Worm (Caenorhabditis elegans): Measurements from ENCODE around the gene str-182.

The str-182 gene

DNA sequence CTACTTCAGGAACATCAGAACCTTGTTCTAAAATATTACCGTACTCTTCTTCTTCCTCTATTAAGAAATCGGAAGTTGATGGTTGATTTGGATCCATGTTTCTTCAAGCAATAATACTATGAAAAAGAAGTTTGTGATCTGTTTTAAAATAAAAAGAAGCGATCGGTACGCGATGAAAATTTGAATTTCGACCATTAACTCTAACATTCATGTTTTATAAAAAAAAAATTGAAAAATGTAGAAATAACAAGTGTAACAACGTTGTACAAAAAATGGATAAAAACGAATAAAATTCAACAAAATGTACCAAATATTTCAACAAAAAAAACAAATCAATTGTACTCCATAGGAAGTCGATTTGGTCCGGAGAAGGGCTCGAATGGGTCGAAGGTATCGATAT is 23.0 kb downstream of the str-182 start, which contains the start of gene tftc-3:
TSS of gene tftc-3 (minus strand) at position 101 of the 400 bp plus-strand sequence.
- no peak for TF ChIP-seq unc-86 (tag; optimal IDR thresholded peaks at IDR 0.05)
- TF ChIP-seq pha-4 (tag; optimal IDR thresholded peaks at IDR 0.05), result no peak
- TF ChIP-seq ama-1 (optimal IDR thresholded peaks at IDR 0.05), result no peak
- no peak for TF ChIP-seq ahr-1 (tag; optimal IDR thresholded peaks at IDR 0.05)
- no peak for TF ChIP-seq pqm-1 (tag; optimal IDR thresholded peaks at IDR 0.05)
- no peak for TF ChIP-seq nhr-11 (tag; optimal IDR thresholded peaks at IDR 0.05)
- no peak for TF ChIP-seq hlh-15 (tag; optimal IDR thresholded peaks at IDR 0.05)
- TF ChIP-seq fkh-10 (GFP tag; optimal IDR thresholded peaks at IDR 0.05), result no peak
- TF ChIP-seq tbx-2 (tag; optimal IDR thresholded peaks at IDR 0.05), result no peak
- no peak for TF ChIP-seq C08G9.2 (tag; optimal IDR thresholded peaks at IDR 0.05)
- TF ChIP-seq zip-5 (tag; optimal IDR thresholded peaks at IDR 0.05), result no peak

DNA sequence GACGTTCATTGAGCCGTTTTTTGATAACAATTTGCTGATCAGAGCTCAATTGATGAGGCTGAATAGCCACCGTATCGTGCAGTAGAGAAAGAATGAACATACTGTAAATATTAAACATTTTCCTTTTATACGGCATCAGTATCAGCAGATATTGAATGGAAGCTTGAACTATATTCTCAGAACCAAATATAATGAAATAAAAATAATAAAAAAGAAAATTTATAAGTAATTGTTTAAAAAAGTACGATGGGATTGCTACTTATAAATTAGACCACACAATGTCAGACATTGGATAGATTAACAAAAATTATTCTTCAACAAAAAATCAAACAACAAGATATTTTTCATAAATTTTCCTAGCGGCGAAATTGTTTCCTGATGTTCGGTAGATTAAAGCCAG is 26.7 kb downstream of the str-182 start, which contains the start of gene rpc-25:
TSS of gene rpc-25 (minus strand) at position 101 of the 400 bp plus-strand sequence.
- TF ChIP-seq ttx-3 (tag; optimal IDR thresholded peaks at IDR 0.05), result no peak

DNA sequence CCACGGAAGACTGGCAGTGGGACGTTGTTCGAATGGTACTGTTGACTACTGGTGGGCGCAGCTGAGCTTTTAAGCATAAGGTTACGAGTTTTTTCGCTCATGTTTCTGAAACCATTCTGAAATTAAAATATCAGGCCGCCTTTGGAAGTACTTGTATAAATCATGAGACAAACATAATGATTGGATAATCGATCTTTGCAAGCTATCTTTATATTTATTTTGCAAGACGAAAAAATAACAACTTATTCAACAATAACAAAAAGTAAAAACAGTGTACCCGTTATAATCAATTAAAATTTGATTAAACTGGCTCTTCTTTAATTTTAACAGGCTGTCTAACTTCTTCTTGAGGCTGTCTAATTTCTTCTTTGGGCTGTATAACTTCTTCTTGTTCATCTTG is 27.7 kb downstream of the str-182 start, which contains the start of gene ZK856.16:
TSS of gene ZK856.16 (minus strand) at position 101 of the 400 bp plus-strand sequence.
- TF ChIP-seq nfya-1 (tag; optimal IDR thresholded peaks at IDR 0.05) (no peak), eyg-1 (tag; optimal IDR thresholded peaks at IDR 0.05) (no peak), fax-1 (tag; optimal IDR thresholded peaks at IDR 0.05) (no peak)

DNA sequence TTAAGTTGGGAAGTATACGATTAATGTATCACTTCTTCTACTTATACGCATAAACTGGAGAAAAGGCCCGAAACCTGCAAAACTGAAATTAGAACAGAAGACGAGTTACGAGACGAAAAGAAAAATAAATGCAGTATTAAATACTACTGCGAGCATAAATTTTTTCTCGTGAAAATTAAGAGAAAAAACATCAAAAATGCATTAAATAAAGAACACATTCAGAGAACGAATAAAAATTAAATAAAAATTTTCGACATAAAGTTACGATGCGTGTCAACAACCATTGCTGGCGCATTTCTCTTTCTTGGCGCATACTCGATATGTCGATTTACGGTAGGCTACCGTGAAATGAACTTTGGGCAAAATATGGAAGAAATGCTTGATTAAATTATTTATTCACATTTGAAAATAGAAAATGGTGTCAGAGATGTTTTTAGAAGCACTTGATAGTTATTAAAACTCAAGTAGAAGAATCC is 28.3 kb downstream of the str-182 start, which contains the start of the genes ZK856.19 and ZK856.11:
TSS of gene ZK856.19 (minus strand) at position 51 of the 476 bp plus-strand sequence.
TSS of gene ZK856.11 (minus strand) at position 76 of the 476 bp plus-strand sequence.
- peak; percentile 20 for TF ChIP-seq unc-42 (tag; optimal IDR thresholded peaks at IDR 0.05)
- peak; percentile 21 for TF ChIP-seq nfya-1 (tag; optimal IDR thresholded peaks at IDR 0.05)
- no peak for TF ChIP-seq hlh-8 (tag; optimal IDR thresholded peaks at IDR 0.05)
- no peak for TF ChIP-seq zip-5 (tag; optimal IDR thresholded peaks at IDR 0.05)
- no peak for TF ChIP-seq odd-2 (tag; optimal IDR thresholded peaks at IDR 0.05)

DNA sequence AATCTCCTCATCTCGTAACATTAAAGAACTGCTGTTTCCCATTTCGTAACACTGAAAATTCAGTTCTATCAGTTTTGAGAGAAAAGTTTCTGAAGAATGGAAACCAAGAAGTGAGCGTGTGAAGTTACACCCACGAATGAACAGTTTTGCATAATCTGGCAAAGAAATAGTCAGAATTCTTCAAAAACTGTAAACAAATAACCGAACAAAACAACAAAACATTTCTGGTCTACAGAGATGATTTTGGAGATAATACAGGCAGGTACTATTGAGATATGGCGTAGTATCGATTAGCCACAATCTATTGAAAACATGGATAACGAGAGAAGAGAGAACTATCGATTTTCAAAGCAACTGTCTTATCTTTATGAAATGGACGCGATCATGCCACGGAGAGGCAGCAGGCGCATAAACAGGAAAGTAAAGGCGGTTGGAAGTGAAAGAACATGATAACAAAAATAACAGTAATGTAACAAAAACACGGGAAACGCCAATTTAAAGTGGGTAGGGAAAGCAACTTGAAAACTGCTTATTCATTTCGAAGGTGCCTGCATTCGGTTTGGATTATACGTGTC is 29.7 kb downstream of the str-182 start, which contains the start of gene chpf-1:
TSS of gene chpf-1 (minus strand) at position 51 of the 575 bp plus-strand sequence.
- TF ChIP-seq ceh-6 (GFP tag; optimal IDR thresholded peaks at IDR 0.05) (no peak), rnt-1 (tag; optimal IDR thresholded peaks at IDR 0.05) (no peak), lin-11 (tag; optimal IDR thresholded peaks at IDR 0.05) (no peak), elt-2 (tag; optimal IDR thresholded peaks at IDR 0.05) (peak; percentile 41), che-1 (tag; optimal IDR thresholded peaks at IDR 0.05) (no peak), ceh-24 (tag; optimal IDR thresholded peaks at IDR 0.05) (no peak), sdc-2 (tag; optimal IDR thresholded peaks at IDR 0.05) (no peak), unc-3 (GFP tag; conservative IDR thresholded peaks at IDR 0.05) (no peak), unc-3 (tag; optimal IDR thresholded peaks at IDR 0.05) (no peak)

DNA sequence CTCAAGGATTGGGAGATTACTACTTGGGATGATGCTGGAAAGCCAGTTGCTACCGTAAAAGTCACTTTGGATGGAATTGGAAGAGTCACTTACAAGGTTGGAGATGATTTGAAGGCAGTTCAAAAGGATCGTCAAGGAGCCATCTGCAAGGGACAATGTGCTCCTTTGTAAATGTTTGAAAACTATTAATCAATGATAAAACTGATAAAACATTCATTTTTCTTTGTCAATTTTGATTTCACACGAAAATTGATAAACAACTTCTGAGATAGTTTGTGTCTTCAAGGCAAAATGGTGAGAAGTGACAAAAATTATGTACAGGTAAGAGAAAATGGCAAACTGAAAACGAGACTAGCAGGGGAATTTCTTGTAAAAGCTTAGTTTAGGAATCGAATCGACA is 30.9 kb downstream of the str-182 start:
- TF ChIP-seq fkh-10 (GFP tag; optimal IDR thresholded peaks at IDR 0.05) (no peak), ceh-6 (GFP tag; optimal IDR thresholded peaks at IDR 0.05) (no peak), ceh-22 (tag; optimal IDR thresholded peaks at IDR 0.05) (no peak), eyg-1 (tag; optimal IDR thresholded peaks at IDR 0.05) (no peak)

DNA sequence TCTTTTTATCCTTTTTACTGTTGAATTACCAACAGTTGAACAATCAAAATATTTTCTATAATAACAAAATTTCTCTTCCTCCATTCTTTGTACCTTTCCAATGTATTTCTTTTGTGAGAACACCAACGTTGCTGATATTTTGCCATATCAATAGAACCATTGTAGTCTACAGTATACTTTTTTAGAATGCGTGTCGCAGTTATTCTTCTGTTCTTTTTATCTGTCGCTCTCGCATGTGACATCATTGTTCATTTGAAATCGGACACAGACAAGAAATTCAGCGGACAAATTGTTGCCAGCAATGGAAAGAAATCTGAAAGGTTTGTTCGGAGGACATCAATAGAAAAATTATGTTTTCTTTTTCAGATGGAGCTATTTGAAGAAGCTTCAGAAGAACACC is 31.3 kb downstream of the str-182 start, which contains the start of gene ZK856.7:
TSS of gene ZK856.7 (plus strand) at position 186 of the 400 bp plus-strand sequence.
- TF ChIP-seq fax-1 (tag; optimal IDR thresholded peaks at IDR 0.05) (no peak), ets-4 (tag; optimal IDR thresholded peaks at IDR 0.05) (no peak), nfya-1 (tag; optimal IDR thresholded peaks at IDR 0.05) (no peak), fkh-6 (tag; optimal IDR thresholded peaks at IDR 0.05) (no peak), tbx-7 (tag; optimal IDR thresholded peaks at IDR 0.05) (no peak), eyg-1 (tag; optimal IDR thresholded peaks at IDR 0.05) (no peak), C38D4.7 (GFP tag; optimal IDR thresholded peaks at IDR 0.05) (no peak), ttx-3 (tag; optimal IDR thresholded peaks at IDR 0.05) (no peak), npax-4 (tag; optimal IDR thresholded peaks at IDR 0.05) (no peak), che-1 (tag; optimal IDR thresholded peaks at IDR 0.05) (no peak), ceh-31 (tag; optimal IDR thresholded peaks at IDR 0.05) (no peak), C08G9.2 (tag; optimal IDR thresholded peaks at IDR 0.05) (no peak), syd-9 (tag; optimal IDR thresholded peaks at IDR 0.05) (no peak)

All from whole organism, late embryonic.